Worm (Caenorhabditis elegans): ENCODE data around the gene cyp-33C4.

DNA sequence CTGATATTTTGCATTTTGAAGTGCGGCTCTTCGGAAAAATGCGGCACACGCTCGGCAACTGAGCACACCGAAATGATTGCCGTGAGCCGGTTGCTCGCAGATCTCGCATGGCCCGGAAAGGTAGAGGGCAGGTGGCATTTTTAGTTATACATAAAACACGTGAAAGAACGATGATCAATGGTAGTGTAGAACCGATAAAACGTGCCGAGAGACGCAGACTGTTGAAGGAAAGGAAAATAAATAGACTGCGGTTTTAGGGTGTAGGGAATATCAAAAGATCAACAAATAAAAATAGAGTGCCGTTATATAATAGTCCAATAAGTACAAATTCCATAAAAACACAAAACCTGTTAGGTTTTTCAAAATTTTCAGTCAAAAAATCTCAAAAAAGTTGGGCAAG is 24.0 kb upstream of the cyp-33C4 start, which contains the start of gene nhr-133:
- TF ChIP-seq tbx-2 (tag; optimal IDR thresholded peaks at IDR 0.05) (no peak), nhr-12 (tag; optimal IDR thresholded peaks at IDR 0.05) (no peak), zag-1 (tag; optimal IDR thresholded peaks at IDR 0.05) (no peak)
